Fruit fly (Drosophila melanogaster) whole organism, larva: ENCODE data around the gene Jarid2.

Source experiments
- noc ChIP-seq: fragments of 200-800 bp; sonication (Bioruptor generic); optimal IDR thresholded peaks from 3 replicates; lab custom pipeline; 2019; ENCODE audit warnings: missing biosample characterization, mild to moderate bottlenecking, missing genetic modification characterization, moderate library complexity

Jarid2 gene

DNA sequence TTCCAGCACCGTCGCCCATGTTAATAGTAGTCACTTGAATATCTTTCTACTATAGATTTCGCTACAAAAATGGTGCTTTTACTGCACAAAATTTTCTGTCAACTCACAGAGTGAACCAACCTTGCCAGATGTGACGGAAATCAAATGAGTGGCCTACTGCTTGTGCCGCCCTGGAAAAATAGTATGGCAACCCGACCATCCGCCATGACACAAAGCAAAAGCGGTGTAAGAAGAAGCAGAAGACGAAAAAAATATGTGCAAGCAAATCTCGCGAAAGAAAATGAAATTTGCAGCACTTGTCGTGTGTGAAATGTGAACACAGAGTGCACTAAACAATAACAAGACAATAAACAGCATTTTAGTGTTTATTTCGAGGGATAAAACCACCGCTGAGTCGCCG is at the start of gene Jarid2, which contains the start of gene Uch-L5:
Gene Jarid2, plus strand, starts transcription at position 210 of the 400 bp plus-strand sequence.
Gene Uch-L5, minus strand, starts transcription at position 137 of the 400 bp plus-strand sequence.
- no peak for TF ChIP-seq noc (tag; lab: Kevin White, UChicago)

DNA sequence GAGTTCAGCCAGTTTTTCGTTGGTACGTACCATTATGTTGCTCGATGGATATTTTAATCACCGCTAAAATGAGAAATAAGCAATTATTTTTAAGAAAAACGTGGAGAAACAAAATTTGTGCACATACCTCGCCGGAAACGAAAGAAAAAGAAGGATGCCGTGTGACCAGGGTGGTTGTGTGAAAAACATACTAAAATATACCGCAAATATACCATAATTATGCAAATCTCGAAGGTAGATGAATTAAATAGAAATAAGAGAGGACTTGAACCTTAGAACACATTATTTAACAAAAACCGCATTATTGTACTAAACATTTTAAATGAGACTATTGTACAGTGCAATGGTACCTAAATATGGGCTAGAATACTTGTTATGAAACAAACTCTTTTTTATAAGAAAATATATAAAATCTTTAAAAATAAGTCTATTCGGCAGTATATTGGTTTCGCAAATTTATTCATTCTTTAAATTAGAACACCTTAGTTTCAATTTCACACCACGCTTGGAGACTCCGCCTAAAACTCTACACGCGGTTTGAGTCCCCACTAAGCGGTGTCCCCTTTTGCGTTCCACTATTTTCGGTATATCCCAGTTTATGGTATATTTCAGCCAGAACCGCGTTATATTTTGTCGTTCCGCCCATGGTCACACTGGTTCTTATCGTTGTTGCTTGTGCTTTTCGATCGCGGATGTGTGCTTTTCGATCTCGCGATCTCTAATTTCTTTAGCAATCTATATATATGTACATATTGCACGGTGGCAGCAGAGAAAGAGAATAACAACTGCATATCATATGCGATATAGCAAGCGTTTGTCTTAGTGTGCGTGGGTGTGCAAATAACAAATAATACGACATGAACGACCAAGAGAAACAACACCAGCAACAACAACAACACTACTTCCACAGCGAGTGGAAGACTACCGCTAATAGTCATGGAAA is 46.9 kb upstream of the Jarid2 start, which contains the start of the genes RpS17 and MTF-1:
Gene RpS17, minus strand, starts transcription at position 157 of the 943 bp plus-strand sequence.
Gene MTF-1, plus strand, starts transcription at position 648 of the 943 bp plus-strand sequence.
- TF ChIP-seq noc (tag; lab: Kevin White, UChicago) = peak; percentile 41

dm6 chr3L:9430608-9430952 is 46.3 kb upstream of the Jarid2 start:
- no peak for TF ChIP-seq noc (tag; lab: Kevin White, UChicago)

- no peak for TF ChIP-seq noc (tag; lab: Kevin White, UChicago)
Measured at dm6 chr3L:9431848-9432623, 44.8 kb upstream of the Jarid2 start.

DNA sequence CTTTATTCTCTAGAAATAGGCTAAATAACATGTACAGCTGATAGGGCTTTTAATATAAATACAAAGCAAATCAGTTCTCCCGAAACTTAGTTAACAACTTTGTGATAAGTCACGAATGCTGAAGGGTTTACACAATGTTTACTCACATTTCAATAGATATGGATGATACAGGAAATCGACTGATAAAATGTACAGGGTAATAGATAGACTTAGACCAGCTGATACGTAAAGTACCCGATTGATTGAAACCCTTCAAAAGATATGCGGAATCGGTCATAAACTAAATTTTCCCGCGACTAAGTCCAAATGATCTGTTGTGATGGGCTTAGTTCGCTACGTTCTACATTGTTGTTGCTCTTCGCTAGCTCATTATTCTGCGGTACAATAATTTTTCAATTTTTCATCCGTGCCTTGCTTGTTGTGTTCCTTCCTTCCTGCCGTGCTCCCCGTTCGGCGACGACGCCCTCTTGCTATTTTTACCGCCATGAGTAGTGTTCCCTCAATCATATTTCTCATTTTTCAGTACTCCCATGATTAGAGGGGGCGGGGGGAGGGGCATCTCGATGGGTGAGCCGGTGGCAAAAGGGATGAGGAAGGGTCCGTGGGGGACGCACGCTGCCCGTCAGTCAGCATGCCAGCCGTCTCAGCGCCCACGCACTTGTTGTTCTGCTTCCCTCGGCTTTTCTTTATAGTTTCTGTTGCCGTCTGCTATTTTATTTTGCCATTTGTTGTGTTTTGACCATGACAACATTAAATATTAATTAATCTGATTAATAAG is 43.8 kb upstream of the Jarid2 start:
- TF ChIP-seq noc (tag; lab: Kevin White, UChicago) = no peak

DNA sequence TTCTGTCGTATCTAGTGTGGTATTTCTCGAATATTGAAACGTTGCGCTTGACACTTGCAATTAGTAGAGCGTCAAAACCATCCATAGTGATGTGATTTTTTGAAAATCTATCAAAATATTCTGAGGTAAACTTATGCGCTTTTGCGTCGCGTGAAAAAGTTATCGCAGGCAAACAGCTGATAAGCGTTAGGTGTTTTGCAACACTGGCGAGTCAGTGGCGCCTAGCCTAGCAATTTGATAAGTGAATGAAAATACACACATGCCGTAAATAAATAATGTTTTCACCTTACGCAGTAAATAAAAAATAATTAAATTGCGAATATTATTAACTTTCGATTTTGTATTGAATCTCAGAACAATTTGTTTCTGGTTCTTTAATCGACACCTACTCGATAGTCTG is 41.5 kb upstream of the Jarid2 start, which contains the start of gene CG42526:
Gene CG42526, minus strand, starts transcription at position 85 of the 400 bp plus-strand sequence.
- no peak for TF ChIP-seq noc (tag; lab: Kevin White, UChicago)

- TF ChIP-seq noc (tag; lab: Kevin White, UChicago) = no peak
Measured at dm6 chr3L:9435831-9436230, 41.0 kb upstream of the Jarid2 start.

- no peak for TF ChIP-seq noc (tag; lab: Kevin White, UChicago)
Measured at dm6 chr3L:9438858-9439257, 38.0 kb upstream of the Jarid2 start.

- TF ChIP-seq noc (tag; lab: Kevin White, UChicago) = no peak
Measured at dm6 chr3L:9441907-9442479, 34.8 kb upstream of the Jarid2 start, which contains the start of the genes Bet3 and Nf-YA. TSS of gene Bet3 (minus strand) at chr3L:9442267. TSS of gene Nf-YA (minus strand) at chr3L:9442267.

- no peak for TF ChIP-seq noc (tag; lab: Kevin White, UChicago)
Measured at dm6 chr3L:9442625-9443282, 34.1 kb upstream of the Jarid2 start, which contains the start of gene Srg3. TSS of gene Srg3 (plus strand) at chr3L:9443232.

DNA sequence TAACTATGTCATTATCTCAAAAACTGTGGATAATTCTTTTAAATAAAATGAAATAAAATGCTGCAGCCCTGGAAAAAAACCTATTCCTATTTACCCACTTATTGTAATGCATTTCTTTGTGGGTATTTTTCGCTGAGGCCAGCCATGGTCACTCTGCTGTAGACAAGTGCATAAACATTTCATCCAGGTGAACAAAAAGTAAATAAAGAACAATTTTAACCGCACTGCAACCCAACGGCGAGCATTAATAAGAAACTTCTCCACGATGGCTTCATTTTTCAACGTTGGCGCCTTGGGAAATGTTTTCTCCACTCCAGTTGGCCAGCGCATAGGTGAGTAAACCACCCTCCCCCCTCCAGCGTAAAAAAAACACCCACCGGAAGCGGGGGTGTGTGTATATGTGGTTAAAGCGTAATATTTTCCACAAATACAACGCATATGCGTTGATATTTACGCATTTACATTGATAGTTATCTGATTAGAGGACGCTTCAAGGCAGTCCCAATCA is 30.1 kb upstream of the Jarid2 start, which contains the start of gene CG3529:
Gene CG3529, plus strand, starts transcription at position 134 of the 508 bp plus-strand sequence.
- TF ChIP-seq noc (tag; lab: Kevin White, UChicago) = peak; percentile 11

DNA sequence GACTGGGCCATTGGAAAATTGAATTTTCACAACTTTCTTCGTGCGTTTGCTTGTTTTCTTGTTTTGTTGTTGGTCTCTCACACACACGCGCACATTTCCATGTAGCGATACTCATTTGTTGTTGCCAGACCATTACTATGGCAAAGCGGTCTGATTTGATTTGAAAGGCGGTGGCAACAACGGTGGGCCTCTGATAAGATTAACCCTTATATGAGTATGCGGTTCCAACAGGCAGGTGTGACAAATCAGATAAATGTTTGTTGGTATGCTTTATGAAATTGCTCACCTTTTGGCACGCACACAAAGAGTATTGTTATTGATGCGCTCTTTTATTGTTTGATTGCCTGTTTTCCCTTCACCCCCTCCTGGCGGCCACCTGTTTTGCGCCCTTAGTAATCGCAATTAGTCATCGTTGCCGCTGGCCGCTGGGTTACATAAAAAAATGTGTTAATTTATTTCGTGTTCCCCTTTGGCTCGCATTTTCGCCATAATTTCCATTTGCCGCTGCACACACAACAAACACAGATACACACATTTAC is 29.5 kb upstream of the Jarid2 start:
- peak; percentile 64 for TF ChIP-seq noc (tag; lab: Kevin White, UChicago)

DNA sequence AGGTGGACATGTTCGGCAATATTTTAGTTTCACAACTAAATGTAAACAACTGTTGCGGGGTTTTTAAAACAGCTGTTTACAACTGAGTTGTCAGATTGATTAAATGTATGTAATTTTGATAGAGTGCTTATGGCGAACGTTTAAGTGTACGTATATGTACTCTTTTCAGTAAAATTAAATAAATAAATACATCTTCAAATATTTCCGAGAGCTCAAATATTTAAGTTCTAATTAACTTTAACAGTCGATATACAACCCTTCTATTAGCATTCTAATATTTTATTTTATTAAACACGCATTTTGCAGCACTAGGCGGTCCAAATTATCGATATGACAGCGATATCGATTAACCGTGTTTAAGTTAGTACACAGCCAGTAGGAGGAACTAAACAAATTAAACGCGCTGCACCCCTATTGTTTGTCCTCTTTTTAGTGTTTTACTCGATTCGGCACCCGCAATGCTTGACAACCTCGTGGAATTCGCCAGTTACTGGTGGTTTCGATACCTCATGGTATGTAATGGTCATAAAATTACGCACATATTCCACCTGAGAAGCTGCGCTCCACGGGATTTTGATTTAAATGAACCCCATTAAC is 25.2 kb upstream of the Jarid2 start, which contains the start of the genes CG3448 and ghi:
Gene CG3448, minus strand, starts transcription at position 51 of the 597 bp plus-strand sequence.
Gene ghi, plus strand, starts transcription at position 355 of the 597 bp plus-strand sequence.
- peak; percentile 56 for TF ChIP-seq noc (tag; lab: Kevin White, UChicago)
